Worm (Caenorhabditis elegans): ENCODE data around the gene nep-2.
"Not testable (repeated sequence)": the region's sequence is repeated elsewhere in the genome, so short reads cannot be mapped to it uniquely, and the experiment has no call there.

ce11 chrII:2688616-2689015 is 36.9 kb downstream of the nep-2 start, which contains the start of gene nspf-2:
- not testable (repeated sequence) for TF ChIP-seq B0019.2 (GFP tag; conservative IDR thresholded peaks at IDR 0.05); ceh-58 (GFP tag; IDR thresholded peaks at IDR 0.05); unc-130 (GFP tag; optimal IDR thresholded peaks at IDR 0.05); attf-3 (GFP tag; conservative IDR thresholded peaks at IDR 0.05); tlf-1 (GFP tag; optimal IDR thresholded peaks at IDR 0.05); nfya-1 (tag; optimal IDR thresholded peaks at IDR 0.05; ENCODE audit: borderline replicate concordance, insufficient read depth); pha-4 (tag; optimal IDR thresholded peaks at IDR 0.05); unc-62 (GFP tag; optimal IDR thresholded peaks at IDR 0.05); atf-7 (tag; optimal IDR thresholded peaks at IDR 0.05); gei-17 (GFP tag; optimal IDR thresholded peaks at IDR 0.05); bed-1 (GFP tag; IDR thresholded peaks at IDR 0.05); nhr-179 (tag; optimal IDR thresholded peaks at IDR 0.05); him-1 (tag; optimal IDR thresholded peaks at IDR 0.05)

Data from whole organism, young adult.